Fruit fly (Drosophila melanogaster) whole organism, wandering third instar larva: ENCODE results near the gene CG31103.

Source experiments
- Abd-B ChIP-seq: fragments of >200 bp; optimal IDR thresholded peaks from 2 replicates; lab custom pipeline; 2017; ENCODE audit warnings: missing biosample characterization, missing genetic modification characterization
- CG32264 ChIP-seq: fragments of 200-800 bp; sonication (Bioruptor generic); optimal IDR thresholded peaks from 2 replicates; lab custom pipeline; 2016; ENCODE audit warnings: missing biosample characterization, missing genetic modification characterization
- CG9705 ChIP-seq: fragments of 200-800 bp; sonication (Bioruptor generic); optimal IDR thresholded peaks from 2 replicates; lab custom pipeline; 2018; ENCODE audit warnings: missing biosample characterization, mild to moderate bottlenecking, missing genetic modification characterization
- Dif ChIP-seq: fragments of 200-275, 200-300 bp; sonication (Bioruptor generic); optimal IDR thresholded peaks from 2 replicates; lab custom pipeline; 2018; ENCODE audit warnings: missing biosample characterization, missing genetic modification characterization; ENCODE audit not compliant: partially characterized antibody
- GATAd ChIP-seq: sonication (Bioruptor generic); optimal IDR thresholded peaks from 2 replicates; lab custom pipeline; 2016; ENCODE audit warnings: missing biosample characterization, missing genetic modification characterization
- HLH106 ChIP-seq: fragments of 200-800 bp; optimal IDR thresholded peaks from 3 replicates; lab custom pipeline; 2019; ENCODE audit warnings: missing biosample characterization, mild to moderate bottlenecking, missing genetic modification characterization, moderate library complexity
- Hnf4 ChIP-seq: fragments of 200-800 bp; sonication (Bioruptor generic); optimal IDR thresholded peaks from 2 replicates; lab custom pipeline; 2016; ENCODE audit warnings: missing biosample characterization, mild to moderate bottlenecking, missing genetic modification characterization
- Hr78 ChIP-seq: fragments of >200 bp; optimal IDR thresholded peaks from 2 replicates; lab custom pipeline; 2017; ENCODE audit warnings: missing biosample characterization, missing genetic modification characterization
- Hr83 ChIP-seq: fragments of 200-300 bp; sonication (Bioruptor generic); optimal IDR thresholded peaks from 2 replicates; lab custom pipeline; 2016; ENCODE audit warnings: missing biosample characterization, mild to moderate bottlenecking, missing genetic modification characterization, moderate library complexity; ENCODE audit not compliant: poor library complexity, severe bottlenecking
- Jra ChIP-seq: sonication (Bioruptor generic); optimal IDR thresholded peaks from 2 replicates; lab custom pipeline; 2016; ENCODE audit warnings: missing biosample characterization, missing genetic modification characterization
- Myc ChIP-seq: fragments of >200 bp; optimal IDR thresholded peaks from 2 replicates; lab custom pipeline; 2017
- OdsH ChIP-seq: fragments of 200-800 bp; sonication (Bioruptor generic); optimal IDR thresholded peaks from 2 replicates; lab custom pipeline; 2016; ENCODE audit warnings: missing biosample characterization, mild to moderate bottlenecking, missing genetic modification characterization
- Rel ChIP-seq, 2 experiments: fragments of 200-800 bp; sonication (Bioruptor generic) in 1 of 2; optimal IDR thresholded peaks; 2 replicates in 1 of 2; 3 replicates in 1 of 2; lab custom pipeline; 2016 to 2019; ENCODE audit warnings: mild to moderate bottlenecking in 2 of 2, missing biosample characterization in 2 of 2, missing genetic modification characterization in 2 of 2, moderate library complexity in 1 of 2
- Sp1 ChIP-seq: fragments of 200-800 bp; sonication (Bioruptor generic); optimal IDR thresholded peaks from 3 replicates; lab custom pipeline; 2019; ENCODE audit warnings: missing biosample characterization, mild to moderate bottlenecking, missing genetic modification characterization, moderate library complexity
- Vsx2 ChIP-seq: fragments of 200-300, 225-300 bp; sonication (Bioruptor generic); optimal IDR thresholded peaks from 2 replicates; lab custom pipeline; 2018; ENCODE audit warnings: missing biosample characterization, missing genetic modification characterization; ENCODE audit not compliant: partially characterized antibody
- br ChIP-seq: fragments of 200-800 bp; sonication (Bioruptor generic); optimal IDR thresholded peaks from 2 replicates; lab custom pipeline; 2016; ENCODE audit warnings: missing biosample characterization, missing genetic modification characterization
- brk ChIP-seq: fragments of 200-800 bp; sonication (Bioruptor generic); optimal IDR thresholded peaks from 2 replicates; lab custom pipeline; 2016; ENCODE audit warnings: missing biosample characterization, mild to moderate bottlenecking, missing genetic modification characterization
- dl ChIP-seq, 2 experiments: fragments of 175-275, 200-275 bp in 1 of 2; fragments of 200-275 bp in 1 of 2; sonication (Bioruptor generic); optimal IDR thresholded peaks; lab custom pipeline; 2018; ENCODE audit warnings: mild to moderate bottlenecking in 2 of 2, missing biosample characterization in 2 of 2, missing genetic modification characterization in 2 of 2, moderate library complexity in 2 of 2; ENCODE audit not compliant: partially characterized antibody in 2 of 2, insufficient read depth in 1 of 2
- dmrt93B ChIP-seq: fragments of 200-800 bp; sonication (Bioruptor generic); optimal IDR thresholded peaks from 2 replicates; lab custom pipeline; 2018; ENCODE audit warnings: missing biosample characterization, mild to moderate bottlenecking, missing genetic modification characterization
- dsf ChIP-seq: sonication (Bioruptor generic); optimal IDR thresholded peaks from 2 replicates; lab custom pipeline; 2016; ENCODE audit warnings: missing biosample characterization, missing genetic modification characterization, borderline replicate concordance
- ey ChIP-seq: fragments of 200-800 bp; sonication (Bioruptor generic); optimal IDR thresholded peaks from 2 replicates; lab custom pipeline; 2016; ENCODE audit warnings: missing biosample characterization, missing genetic modification characterization
- foxo ChIP-seq, 2 experiments: fragments of 200-800 bp; sonication (Bioruptor generic); optimal IDR thresholded peaks; 2 replicates in 1 of 2; 3 replicates in 1 of 2; lab custom pipeline; 2016 to 2017; ENCODE audit warnings: missing biosample characterization in 2 of 2, missing genetic modification characterization in 2 of 2
- fru ChIP-seq: fragments of 200-800 bp; sonication (Bioruptor generic); optimal IDR thresholded peaks from 3 replicates; lab custom pipeline; 2016; ENCODE audit warnings: missing biosample characterization, mild to moderate bottlenecking, missing genetic modification characterization
- h ChIP-seq: fragments of 200-800 bp; sonication (Bioruptor generic); optimal IDR thresholded peaks from 3 replicates; lab custom pipeline; 2016; ENCODE audit warnings: missing biosample characterization, mild to moderate bottlenecking, missing genetic modification characterization
- jim ChIP-seq: fragments of 175-275, 200-325 bp; sonication (Bioruptor generic); optimal IDR thresholded peaks from 2 replicates; lab custom pipeline; 2016; ENCODE audit warnings: missing biosample characterization, mild to moderate bottlenecking, missing genetic modification characterization
- lola ChIP-seq: fragments of >200 bp; optimal IDR thresholded peaks from 2 replicates; lab custom pipeline; 2017; ENCODE audit warnings: missing biosample characterization, missing genetic modification characterization
- pan ChIP-seq: fragments of >200 bp; optimal IDR thresholded peaks from 2 replicates; lab custom pipeline; 2017
- psq ChIP-seq: fragments of 200-800 bp; sonication (Bioruptor generic); optimal IDR thresholded peaks from 3 replicates; lab custom pipeline; 2017; ENCODE audit warnings: missing biosample characterization, mild to moderate bottlenecking, missing genetic modification characterization, moderate library complexity
- rgr ChIP-seq: fragments of 200-800 bp; sonication (Bioruptor generic); optimal IDR thresholded peaks from 3 replicates; lab custom pipeline; 2016; ENCODE audit warnings: missing biosample characterization, mild to moderate bottlenecking, missing genetic modification characterization
- sage ChIP-seq: fragments of 200-800 bp; sonication (Bioruptor generic); optimal IDR thresholded peaks from 2 replicates; lab custom pipeline; 2016; ENCODE audit warnings: missing biosample characterization, mild to moderate bottlenecking, missing genetic modification characterization
- sv ChIP-seq: fragments of 200-800 bp; sonication (Bioruptor generic); optimal IDR thresholded peaks from 3 replicates; lab custom pipeline; 2016; ENCODE audit warnings: missing biosample characterization, missing genetic modification characterization
- tai ChIP-seq: sonication (Bioruptor generic); optimal IDR thresholded peaks from 2 replicates; lab custom pipeline; 2016; ENCODE audit warnings: missing biosample characterization, missing genetic modification characterization
- usp ChIP-seq: fragments of >200 bp; optimal IDR thresholded peaks from 2 replicates; lab custom pipeline; 2017; ENCODE audit warnings: missing biosample characterization, missing genetic modification characterization
- woc ChIP-seq: sonication (Bioruptor generic); optimal IDR thresholded peaks from 2 replicates; lab custom pipeline; 2016; ENCODE audit warnings: missing biosample characterization, mild to moderate bottlenecking, missing genetic modification characterization

CG31103 gene

DNA sequence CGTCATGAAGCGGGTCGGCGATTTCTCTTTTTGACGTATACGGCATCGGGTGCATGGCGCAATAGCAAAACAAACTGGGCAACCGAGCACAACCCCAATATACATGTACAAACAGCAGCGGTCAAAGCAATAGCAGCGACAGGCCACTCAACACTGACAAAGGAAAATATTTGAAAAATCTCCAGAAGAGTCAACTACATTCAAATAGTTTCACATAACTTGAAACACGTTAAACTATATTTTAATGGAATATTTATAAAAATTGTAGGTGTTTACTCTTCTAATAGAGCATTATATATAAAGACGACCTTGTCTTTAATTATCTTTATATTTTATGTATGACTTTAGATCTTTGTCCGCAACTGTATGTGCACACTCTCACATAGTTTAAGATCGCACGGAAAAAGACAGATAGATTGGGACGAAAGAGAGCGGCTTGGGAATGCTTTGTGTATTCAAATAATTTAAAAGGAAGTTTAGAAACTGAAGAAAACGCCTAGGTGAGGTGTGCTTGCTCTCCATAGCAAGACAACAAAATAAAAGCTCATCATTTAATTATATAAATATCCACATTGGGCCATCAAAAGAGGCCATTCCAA, 11.6 kb upstream of the CG31103 start:
- TF ChIP-seq CG9705 (GFP tag; lab: Kevin White, UChicago) (no peak), Sp1 (peak; percentile 66), CG32264 (GFP tag; lab: Kevin White, UChicago) (peak; percentile 4), Vsx2 (GFP tag; lab: Kevin White, UChicago) (no peak), tai (GFP tag; lab: Kevin White, UChicago) (peak; percentile 20), ey (peak; percentile 64), jim (GFP tag; lab: Kevin White, UChicago) (no peak), h (GFP tag; lab: Kevin White, UChicago) (peak; percentile 71), dmrt93B (GFP tag; lab: Kevin White, UChicago) (peak; percentile 45), psq (GFP tag; lab: Kevin White, UChicago) (peak; percentile 65), lola (GFP tag; lab: Kevin White, UChicago) (no peak), dsf (no peak), HLH106 (tag; lab: Kevin White, UChicago) (peak; percentile 71), Hr83 (GFP tag; lab: Kevin White, UChicago) (no peak), sage (GFP tag; lab: Kevin White, UChicago) (peak; percentile 38), br (GFP tag; lab: Kevin White, UChicago) (peak; percentile 50), fru (GFP tag; lab: Kevin White, UChicago) (peak; percentile 75), GATAd (GFP tag; lab: Kevin White, UChicago) (no peak), rgr (GFP tag; lab: Kevin White, UChicago) (peak; percentile 78), usp (GFP tag; lab: Kevin White, UChicago) (no peak), OdsH (GFP tag; lab: Kevin White, UChicago) (peak; percentile 75), woc (GFP tag; lab: Kevin White, UChicago) (peak; percentile 43), foxo (GFP tag; optimal IDR thresholded peaks at IDR 0.05; lab: Kevin White, UChicago) (peak in 1 of 2 experiments; percentile 78), Hr78 (GFP tag; lab: Kevin White, UChicago) (no peak), Abd-B (no peak), Myc (lab: Kevin White, UChicago) (no peak), Hnf4 (GFP tag; lab: Kevin White, UChicago) (peak; percentile 63), brk (peak; percentile 15), Rel (GFP tag; optimal IDR thresholded peaks at IDR 0.05; lab: Kevin White, UChicago) (no peak), Rel (tag; optimal IDR thresholded peaks at IDR 0.05; lab: Kevin White, UChicago) (no peak), sv (peak; percentile 63)

DNA sequence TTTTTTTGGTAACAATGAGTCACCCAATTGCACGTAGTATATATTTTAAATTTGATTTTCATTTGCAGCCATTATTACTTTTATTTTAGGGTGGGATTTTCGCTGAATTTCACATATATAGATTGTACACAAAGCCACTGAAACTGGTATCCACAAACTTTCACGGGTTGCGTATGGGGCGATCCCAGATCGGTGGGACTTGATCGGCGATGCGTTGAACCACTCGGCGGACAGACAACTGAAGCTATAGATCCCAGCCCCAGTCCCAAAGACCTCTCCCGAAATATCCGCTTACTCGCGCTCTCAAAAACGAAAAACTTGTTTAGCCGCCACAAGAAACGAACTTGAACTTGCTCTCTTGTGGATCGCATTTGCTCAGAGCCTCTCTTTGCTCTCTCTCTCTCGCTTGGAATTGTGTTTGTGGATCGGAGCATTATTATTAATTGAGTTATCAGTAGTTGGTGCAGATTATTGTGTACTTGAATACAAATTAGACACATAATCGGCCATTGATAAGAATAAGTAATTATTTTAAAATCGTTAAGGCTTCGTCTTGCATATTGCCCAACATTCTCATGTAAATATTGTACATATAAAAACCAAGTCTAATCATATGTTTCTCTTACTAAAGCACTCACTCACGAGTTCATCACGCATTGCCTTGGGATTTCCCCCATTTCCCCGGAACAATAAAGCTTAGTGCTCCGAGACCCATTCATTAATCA, 10.9 kb upstream of the CG31103 start, which contains the start of gene Cad96Ca:
TSS of gene Cad96Ca (minus strand) at position 242 of the 725 bp plus-strand sequence.
- TF ChIP-seq dl (GFP tag; optimal IDR thresholded peaks at IDR 0.05; lab: Kevin White, UChicago; ENCODE audit: insufficient read depth in 1 of 2, partially characterized antibody in 2 of 2) (peak; percentile 47 to 78), ey (no peak), pan (lab: Kevin White, UChicago) (no peak), Sp1 (no peak), br (GFP tag; lab: Kevin White, UChicago) (no peak), foxo (GFP tag; optimal IDR thresholded peaks at IDR 0.05; lab: Kevin White, UChicago) (no peak), Hr83 (GFP tag; lab: Kevin White, UChicago) (peak; percentile 21), CG32264 (GFP tag; lab: Kevin White, UChicago) (no peak), dsf (no peak), brk (no peak), Rel (GFP tag; optimal IDR thresholded peaks at IDR 0.05; lab: Kevin White, UChicago) (no peak), Rel (tag; optimal IDR thresholded peaks at IDR 0.05; lab: Kevin White, UChicago) (peak; percentile 71), Dif (GFP tag; lab: Kevin White, UChicago) (peak; percentile 89), Vsx2 (GFP tag; lab: Kevin White, UChicago) (peak; percentile 85)

DNA sequence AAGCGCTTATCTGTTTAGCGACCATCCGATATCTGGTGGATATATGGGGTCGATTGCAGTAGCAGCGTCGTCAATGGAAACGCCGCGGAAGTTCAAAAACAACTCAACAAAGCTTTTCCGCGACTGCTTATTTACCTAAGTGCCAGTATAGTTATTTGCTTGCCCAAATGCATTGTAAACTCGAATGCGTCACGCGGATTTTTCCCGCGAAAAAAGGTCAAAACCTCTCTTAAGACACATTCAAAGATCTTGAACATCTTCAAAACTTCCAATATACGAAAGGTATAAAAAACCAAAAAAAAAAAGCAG, 10.4 kb upstream of the CG31103 start:
- TF ChIP-seq Hr83 (GFP tag; lab: Kevin White, UChicago): no peak
- TF ChIP-seq ey: no peak
- TF ChIP-seq sage (GFP tag; lab: Kevin White, UChicago): no peak
- no peak for TF ChIP-seq Hr78 (GFP tag; lab: Kevin White, UChicago)
- no peak for TF ChIP-seq lola (GFP tag; lab: Kevin White, UChicago)
- no peak for TF ChIP-seq tai (GFP tag; lab: Kevin White, UChicago)
- no peak for TF ChIP-seq dl (GFP tag; optimal IDR thresholded peaks at IDR 0.05; lab: Kevin White, UChicago; ENCODE audit: insufficient read depth in 1 of 2, partially characterized antibody in 2 of 2)
- TF ChIP-seq CG32264 (GFP tag; lab: Kevin White, UChicago): no peak
- TF ChIP-seq GATAd (GFP tag; lab: Kevin White, UChicago): no peak
- no peak for TF ChIP-seq Abd-B
- TF ChIP-seq woc (GFP tag; lab: Kevin White, UChicago): no peak
- TF ChIP-seq OdsH (GFP tag; lab: Kevin White, UChicago): no peak
- no peak for TF ChIP-seq usp (GFP tag; lab: Kevin White, UChicago)
- TF ChIP-seq Vsx2 (GFP tag; lab: Kevin White, UChicago): no peak
- no peak for TF ChIP-seq brk
- no peak for TF ChIP-seq Jra
- no peak for TF ChIP-seq h (GFP tag; lab: Kevin White, UChicago)
